Worm (Caenorhabditis elegans) whole organism, young adult: Measurements from ENCODE around the gene cht-5.

Experiments used
- C06A6.2 ChIP-seq: fragments of 200-800 bp; sonication (Bioruptor generic); conservative IDR thresholded peaks from 2 replicates; pipeline ENCODE4 v1.3.6; 2022; ENCODE audit warnings: missing genetic modification characterization, missing compliant biosample characterization
- F33H1.4 ChIP-seq: fragments of 200-800 bp; sonication (Bioruptor generic); IDR thresholded peaks from 2 replicates; pipeline ENCODE4 v1.3.6; 2022; ENCODE audit warnings: missing genetic modification reagents, missing genetic modification characterization, missing compliant biosample characterization
- F49E8.2 ChIP-seq: sonication (generic microtip); optimal IDR thresholded peaks from 3 replicates; lab custom pipeline; 2017; ENCODE audit warnings: missing genetic modification characterization, mild to moderate bottlenecking, missing compliant biosample characterization, antibody characterized with exemption, moderate library complexity; ENCODE audit not compliant: insufficient read depth
- F55B11.4 ChIP-seq: sonication (generic microtip); optimal IDR thresholded peaks from 2 replicates; lab custom pipeline; 2016; ENCODE audit warnings: missing compliant biosample characterization, missing genetic modification characterization, borderline replicate concordance; ENCODE audit not compliant: insufficient read depth
- Y79H2A.3 ChIP-seq: fragments of 200-800 bp; sonication (Bioruptor generic); conservative IDR thresholded peaks from 2 replicates; pipeline ENCODE4 v1.3.6; 2022; ENCODE audit warnings: missing genetic modification reagents, missing genetic modification characterization, missing compliant biosample characterization
- ama-1 ChIP-seq, 3 experiments: fragments of 150-350 bp in 1 of 3; sonication (generic microtip) in 2 of 3; optimal IDR thresholded peaks; 2 replicates each; lab custom pipeline; 2014 to 2018; ENCODE audit warnings: missing biosample characterization in 2 of 3, missing genetic modification characterization in 2 of 3, missing genetic modification reagents in 2 of 3
- gei-17 ChIP-seq: fragments of 200-800 bp; sonication (Bioruptor generic); optimal IDR thresholded peaks from 2 replicates; lab custom pipeline; 2018; ENCODE audit warnings: mild to moderate bottlenecking, missing genetic modification characterization, missing compliant biosample characterization
- let-526 ChIP-seq: fragments of 200-800 bp; sonication (Bioruptor generic); IDR thresholded peaks from 2 replicates; pipeline ENCODE4 v1.3.6; 2022; ENCODE audit warnings: missing genetic modification reagents, missing genetic modification characterization, missing compliant biosample characterization
- pha-4 ChIP-seq: fragments of 150-350 bp; sonication (generic microtip); optimal IDR thresholded peaks from 2 replicates; lab custom pipeline; 2014; ENCODE audit warnings: missing biosample characterization, missing genetic modification reagents, missing genetic modification characterization
- snpc-1.1 ChIP-seq: sonication (generic microtip); optimal IDR thresholded peaks from 2 replicates; lab custom pipeline; 2017; ENCODE audit warnings: missing genetic modification characterization, mild to moderate bottlenecking, missing compliant biosample characterization, antibody characterized with exemption, moderate library complexity, missing genotype, missing genetic modification reagents; ENCODE audit not compliant: insufficient read depth
- snpc-1.3 ChIP-seq: sonication (generic microtip); optimal IDR thresholded peaks from 2 replicates; lab custom pipeline; 2017; ENCODE audit warnings: missing genetic modification characterization, mild to moderate bottlenecking, missing compliant biosample characterization, antibody characterized with exemption, moderate library complexity, missing genotype, missing genetic modification reagents; ENCODE audit not compliant: insufficient read depth

ce11 chrV:10159972-10160371 is 45.5 kb downstream of the cht-5 start:
- TF ChIP-seq snpc-1.1 (tag; lab: Kevin White, UChicago) (no peak), F49E8.2 (tag; lab: Kevin White, UChicago) (no peak), F55B11.4 (tag; lab: Kevin White, UChicago) (no peak), gei-17 (no peak), Y79H2A.3 (GFP tag; lab: Robert Waterston, UW) (no peak), pha-4 (tag; lab: Kevin White, UChicago) (no peak), snpc-1.3 (tag; lab: Kevin White, UChicago) (no peak), F33H1.4 (GFP tag; lab: Robert Waterston, UW) (no peak), let-526 (no peak), ama-1 (optimal IDR thresholded peaks at IDR 0.05; lab: Kevin White, UChicago) (no peak), ama-1 (GFP tag; optimal IDR thresholded peaks at IDR 0.05; lab: Kevin White, UChicago) (no peak), C06A6.2 (GFP tag; lab: Robert Waterston, UW) (no peak)
